Worm (Caenorhabditis elegans): ENCODE results near the gene T06D4.6.

DNA sequence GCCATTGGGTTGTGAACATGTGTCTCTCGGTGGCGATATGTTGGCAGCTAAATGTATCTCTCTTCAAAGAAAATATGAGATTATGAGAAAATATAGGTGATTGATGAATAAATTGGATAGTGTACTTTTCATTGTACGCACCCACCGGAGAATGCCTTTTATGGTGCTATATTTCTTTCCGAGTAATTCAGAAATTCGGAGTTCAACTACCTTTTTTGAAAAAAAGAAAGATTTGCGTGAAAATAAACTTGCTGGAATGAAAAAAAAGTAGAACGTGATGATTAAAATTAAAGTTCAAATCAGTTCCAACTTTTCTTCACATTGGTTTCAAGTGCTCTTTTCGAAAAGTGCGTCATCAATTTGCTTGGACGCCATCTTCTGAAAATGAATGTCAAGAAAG lies 16.1 kb upstream of the T06D4.6 start, which contains the start of gene nep-8:
- TF ChIP-seq nhr-12 (tag; optimal IDR thresholded peaks at IDR 0.05): no peak
- no peak for TF ChIP-seq ztf-4 (tag; optimal IDR thresholded peaks at IDR 0.05)
- TF ChIP-seq ama-1 (optimal IDR thresholded peaks at IDR 0.05): no peak
- TF ChIP-seq mab-5 (tag; optimal IDR thresholded peaks at IDR 0.05): no peak
- TF ChIP-seq elt-3 (tag; optimal IDR thresholded peaks at IDR 0.05): no peak
- TF ChIP-seq alr-1 (tag; optimal IDR thresholded peaks at IDR 0.05): no peak
- TF ChIP-seq unc-39 (tag; optimal IDR thresholded peaks at IDR 0.05): no peak
- TF ChIP-seq nhr-23 (tag; optimal IDR thresholded peaks at IDR 0.05): no peak
- TF ChIP-seq aly-2 (tag; optimal IDR thresholded peaks at IDR 0.05): no peak
- no peak for TF ChIP-seq skn-1 (tag; optimal IDR thresholded peaks at IDR 0.05)
- TF ChIP-seq unc-62 (GFP tag; optimal IDR thresholded peaks at IDR 0.05): no peak
- TF ChIP-seq sem-4 (tag; optimal IDR thresholded peaks at IDR 0.05): no peak

Measured in whole organism, L2 larva.